Fruit fly (Drosophila melanogaster): ENCODE measurements around the gene Spt6.

DNA sequence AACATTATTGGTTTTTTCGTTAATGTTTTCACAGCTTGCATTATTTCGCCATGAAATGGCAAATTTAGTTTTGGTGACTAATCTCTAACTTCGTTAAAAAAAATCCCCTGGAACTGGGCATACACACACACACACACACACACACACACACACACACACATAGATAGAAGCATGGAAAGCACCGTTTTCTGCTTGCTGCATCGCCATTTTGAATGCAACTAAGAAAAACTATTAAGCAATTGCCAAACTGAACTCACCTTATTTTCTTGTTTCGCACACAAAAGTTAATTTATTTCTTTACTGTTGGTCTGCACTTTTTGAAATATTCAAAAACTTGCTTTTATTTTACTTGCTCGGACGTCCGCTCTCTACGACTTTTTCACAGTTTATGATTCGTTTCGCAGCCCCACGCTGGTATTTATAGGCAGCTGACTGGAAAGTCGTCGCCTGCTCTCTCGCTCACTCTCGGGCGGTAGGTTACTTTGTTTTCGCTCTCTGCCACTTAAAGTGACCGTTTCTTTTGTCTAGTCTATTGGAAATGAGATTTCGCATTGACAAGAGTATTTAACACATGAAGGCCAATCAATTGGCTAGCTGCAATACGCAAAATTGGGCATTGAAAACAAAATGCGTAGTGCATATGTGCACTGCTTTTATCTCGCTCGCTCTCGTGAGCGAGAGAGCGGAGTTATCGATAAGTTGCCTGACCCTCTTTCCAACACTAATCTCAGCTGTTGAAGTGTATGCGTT is 11.5 kb downstream of the Spt6 start:
- TF ChIP-seq CTCF (optimal IDR thresholded peaks at IDR 0.05) (no peak), CG8478 (optimal IDR thresholded peaks at IDR 0.05) (no peak)

All from S2 (cell line).